Fruit fly (Drosophila melanogaster) whole organism, embryonic: ENCODE measurements around the gene how.

ENCODE experiments used
- CG10209 ChIP-seq: fragments of 200-800 bp; sonication (Bioruptor generic); optimal IDR thresholded peaks from 3 replicates; lab custom pipeline; 2017; ENCODE audit warnings: missing biosample characterization, mild to moderate bottlenecking, missing genetic modification characterization, missing genetic modification reagents
- CG1024 ChIP-seq: fragments of 200-800 bp; sonication (Bioruptor generic); IDR thresholded peaks from 2 replicates; pipeline ENCODE4 v1.3.6; 2022; ENCODE audit warnings: missing biosample characterization, missing genetic modification characterization
- CG10267 ChIP-seq: fragments of 200-800 bp; sonication (Bioruptor generic); optimal IDR thresholded peaks from 2 replicates; lab custom pipeline; 2018; ENCODE audit warnings: missing biosample characterization, mild to moderate bottlenecking, missing genetic modification characterization, moderate library complexity
- CG10565 ChIP-seq: fragments of 200-800 bp; sonication (Bioruptor generic); optimal IDR thresholded peaks from 3 replicates; lab custom pipeline; 2016; ENCODE audit warnings: missing biosample characterization, mild to moderate bottlenecking, missing genetic modification characterization
- CG11398 ChIP-seq: fragments of 200-800 bp; sonication (Bioruptor generic); optimal IDR thresholded peaks from 2 replicates; lab custom pipeline; 2016; ENCODE audit warnings: missing biosample characterization, missing genetic modification characterization
- CG11560 ChIP-seq: fragments of 200-800 bp; sonication (Bioruptor generic); IDR thresholded peaks from 3 replicates; pipeline ENCODE4 v1.3.6; 2022; ENCODE audit warnings: missing biosample characterization, missing genetic modification characterization
- CG11695 ChIP-seq: fragments of 200-800 bp; sonication (Bioruptor generic); IDR thresholded peaks from 3 replicates; pipeline ENCODE4 v1.3.6; 2022; ENCODE audit warnings: missing biosample characterization, missing genetic modification characterization
- CG12219 ChIP-seq: fragments of 200-800 bp; sonication (Bioruptor generic); optimal IDR thresholded peaks from 3 replicates; lab custom pipeline; 2018; ENCODE audit warnings: missing biosample characterization, mild to moderate bottlenecking, missing genetic modification characterization
- CG12942 ChIP-seq: fragments of 200-800 bp; sonication (Bioruptor generic); optimal IDR thresholded peaks from 3 replicates; lab custom pipeline; 2016; ENCODE audit warnings: missing biosample characterization, missing genetic modification characterization
- CG13624 ChIP-seq: fragments of 200-800 bp; sonication (Bioruptor generic); optimal IDR thresholded peaks from 2 replicates; lab custom pipeline; 2016; ENCODE audit warnings: missing biosample characterization, missing genetic modification characterization
- CG14710 ChIP-seq: fragments of 200-800 bp; sonication (Bioruptor generic); optimal IDR thresholded peaks from 3 replicates; lab custom pipeline; 2019; ENCODE audit warnings: missing biosample characterization, mild to moderate bottlenecking, missing genetic modification characterization, moderate library complexity
- CG14965 ChIP-seq: fragments of 200-800 bp; sonication (Bioruptor generic); optimal IDR thresholded peaks from 2 replicates; lab custom pipeline; 2016; ENCODE audit warnings: missing biosample characterization, missing genetic modification characterization, borderline replicate concordance
- CG16813 ChIP-seq: fragments of 200-800 bp; sonication (Bioruptor generic); IDR thresholded peaks from 3 replicates; pipeline ENCODE4 v1.3.6; 2022; ENCODE audit warnings: missing biosample characterization, missing genetic modification characterization; ENCODE audit not compliant: partially characterized antibody
- CG17359 ChIP-seq: fragments of 200-800 bp; sonication (Bioruptor generic); optimal IDR thresholded peaks from 3 replicates; lab custom pipeline; 2018; ENCODE audit warnings: missing biosample characterization, mild to moderate bottlenecking, missing genetic modification characterization, moderate library complexity
- CG6175 ChIP-seq: fragments of 200-800 bp; sonication (Bioruptor generic); IDR thresholded peaks from 3 replicates; pipeline ENCODE4 v1.3.6; 2022; ENCODE audit warnings: missing biosample characterization, missing genetic modification characterization
- CG9727 ChIP-seq: fragments of 200-800 bp; sonication (Bioruptor generic); optimal IDR thresholded peaks from 3 replicates; lab custom pipeline; 2017; ENCODE audit warnings: missing biosample characterization, mild to moderate bottlenecking, missing genetic modification characterization
- Dp ChIP-seq: fragments of 200-800 bp; sonication (Bioruptor generic); optimal IDR thresholded peaks from 2 replicates; lab custom pipeline; 2018; ENCODE audit warnings: missing biosample characterization, mild to moderate bottlenecking, missing genetic modification characterization, moderate library complexity
- Eip74EF ChIP-seq, 2 experiments: fragments of 200-800 bp in 1 of 2; fragments of >200 bp in 1 of 2; sonication (Bioruptor generic) in 1 of 2; optimal IDR thresholded peaks; 2 replicates each; lab custom pipeline; 2017 to 2019; ENCODE audit warnings: missing biosample characterization in 2 of 2, missing genetic modification characterization in 2 of 2, mild to moderate bottlenecking in 1 of 2, moderate library complexity in 1 of 2
- HLH4C ChIP-seq: fragments of 200-800 bp; sonication (Bioruptor generic); IDR thresholded peaks from 3 replicates; pipeline ENCODE4 v1.3.6; 2022; ENCODE audit warnings: missing biosample characterization, missing genetic modification characterization; ENCODE audit not compliant: partially characterized antibody
- Hand ChIP-seq: fragments of 200-800 bp; sonication (Bioruptor generic); optimal IDR thresholded peaks from 2 replicates; lab custom pipeline; 2017; ENCODE audit warnings: mild to moderate bottlenecking, missing biosample characterization, missing genetic modification reagents, missing genetic modification characterization
- Mad ChIP-seq: fragments of 200-800 bp; sonication (Bioruptor generic); optimal IDR thresholded peaks from 2 replicates; lab custom pipeline; 2016; ENCODE audit warnings: missing biosample characterization, missing genetic modification characterization
- Pdp1 ChIP-seq, 2 experiments: fragments of 200-800 bp; sonication (Bioruptor generic); optimal IDR thresholded peaks; 3 replicates each; lab custom pipeline; 2016; ENCODE audit warnings: missing biosample characterization in 2 of 2, missing genetic modification characterization in 2 of 2, mild to moderate bottlenecking in 1 of 2, moderate library complexity in 1 of 2
- Ptx1 ChIP-seq: fragments of 200-800 bp; sonication (Bioruptor generic); IDR thresholded peaks from 2 replicates; pipeline ENCODE4 v1.3.6; 2022; ENCODE audit warnings: missing biosample characterization, missing genetic modification characterization
- Usf ChIP-seq: fragments of 200-800 bp; sonication (Bioruptor generic); optimal IDR thresholded peaks from 2 replicates; lab custom pipeline; 2017; ENCODE audit warnings: missing genotype, missing biosample characterization, missing genetic modification characterization
- ab ChIP-seq: fragments of 200-800 bp; sonication (Bioruptor generic); optimal IDR thresholded peaks from 2 replicates; lab custom pipeline; 2016; ENCODE audit warnings: missing biosample characterization, missing genetic modification characterization
- amos ChIP-seq: fragments of 200-800 bp; sonication (Bioruptor generic); IDR thresholded peaks from 2 replicates; pipeline ENCODE4 v1.3.6; 2022; ENCODE audit warnings: missing biosample characterization, missing genetic modification characterization; ENCODE audit not compliant: partially characterized antibody
- az2 ChIP-seq: fragments of 200-800 bp; sonication (Bioruptor generic); optimal IDR thresholded peaks from 3 replicates; lab custom pipeline; 2016; ENCODE audit warnings: missing biosample characterization, missing genetic modification characterization
- bcd ChIP-seq: fragments of 200-800 bp; sonication (Bioruptor generic); optimal IDR thresholded peaks from 2 replicates; lab custom pipeline; 2017; ENCODE audit warnings: missing biosample characterization, mild to moderate bottlenecking, missing genetic modification characterization
- crol ChIP-seq: fragments of 200-800 bp; sonication (Bioruptor generic); IDR thresholded peaks from 2 replicates; pipeline ENCODE4 v1.3.6; 2022; ENCODE audit warnings: missing biosample characterization, missing genetic modification characterization
- ewg ChIP-seq: fragments of 200-800 bp; sonication (Bioruptor generic); optimal IDR thresholded peaks from 3 replicates; lab custom pipeline; 2017; ENCODE audit warnings: mild to moderate bottlenecking, missing biosample characterization, missing genetic modification reagents, missing genetic modification characterization
- gcm2 ChIP-seq: fragments of 200-800 bp; sonication (Bioruptor generic); optimal IDR thresholded peaks from 2 replicates; lab custom pipeline; 2016; ENCODE audit warnings: missing biosample characterization, missing genetic modification characterization
- her ChIP-seq: fragments of 200-800 bp; sonication (Bioruptor generic); optimal IDR thresholded peaks from 2 replicates; lab custom pipeline; 2016; ENCODE audit warnings: missing biosample characterization, missing genetic modification characterization
- inv ChIP-seq: fragments of 200-800 bp; sonication (Bioruptor generic); IDR thresholded peaks from 2 replicates; pipeline ENCODE4 v1.3.6; 2022; ENCODE audit warnings: missing biosample characterization, missing genetic modification characterization; ENCODE audit not compliant: partially characterized antibody
- kni ChIP-seq: fragments of 200-800 bp; sonication (Bioruptor generic); optimal IDR thresholded peaks from 3 replicates; lab custom pipeline; 2017; ENCODE audit warnings: mild to moderate bottlenecking, missing biosample characterization, missing genetic modification reagents, missing genetic modification characterization
- luna ChIP-seq: fragments of 200-800 bp; sonication (Bioruptor generic); optimal IDR thresholded peaks from 2 replicates; lab custom pipeline; 2016; ENCODE audit warnings: missing biosample characterization, missing genetic modification characterization
- nerfin-1 ChIP-seq: fragments of 200-800 bp; sonication (Bioruptor generic); optimal IDR thresholded peaks from 3 replicates; lab custom pipeline; 2019; ENCODE audit warnings: missing biosample characterization, mild to moderate bottlenecking, missing genetic modification characterization, moderate library complexity
- nmo ChIP-seq: fragments of 200-800 bp; sonication (Bioruptor generic); optimal IDR thresholded peaks from 2 replicates; lab custom pipeline; 2018; ENCODE audit warnings: missing biosample characterization, mild to moderate bottlenecking, missing genetic modification characterization, moderate library complexity
- pfk ChIP-seq: fragments of 200-800 bp; sonication (Bioruptor generic); optimal IDR thresholded peaks from 2 replicates; lab custom pipeline; 2018; ENCODE audit warnings: missing biosample characterization, mild to moderate bottlenecking, missing genetic modification characterization, moderate library complexity
- rib ChIP-seq: fragments of 200-800 bp; sonication (Bioruptor generic); IDR thresholded peaks from 2 replicates; pipeline ENCODE4 v1.3.6; 2022; ENCODE audit warnings: missing biosample characterization, missing genetic modification characterization
- row ChIP-seq: fragments of 200-800 bp; sonication (Bioruptor generic); IDR thresholded peaks from 3 replicates; pipeline ENCODE4 v1.3.6; 2022; ENCODE audit warnings: missing biosample characterization, missing genetic modification characterization
- salm ChIP-seq: fragments of 200-800 bp; sonication (Bioruptor generic); optimal IDR thresholded peaks from 2 replicates; lab custom pipeline; 2018; ENCODE audit warnings: missing biosample characterization, mild to moderate bottlenecking, missing genetic modification characterization
- sima ChIP-seq: fragments of 200-800 bp; sonication (Bioruptor generic); optimal IDR thresholded peaks from 2 replicates; lab custom pipeline; 2016; ENCODE audit warnings: missing biosample characterization, missing genetic modification characterization
- slou ChIP-seq: fragments of 200-800 bp; sonication (Bioruptor generic); optimal IDR thresholded peaks from 3 replicates; lab custom pipeline; 2016; ENCODE audit warnings: missing biosample characterization, missing genetic modification characterization
- slp2 ChIP-seq: fragments of 200-800 bp; sonication (Bioruptor generic); optimal IDR thresholded peaks from 2 replicates; lab custom pipeline; 2016; ENCODE audit warnings: missing biosample characterization, missing genetic modification characterization
- sna ChIP-seq: fragments of 200-800 bp; sonication (Bioruptor generic); IDR thresholded peaks from 2 replicates; pipeline ENCODE4 v1.3.6; 2022; ENCODE audit warnings: missing biosample characterization, missing genetic modification characterization; ENCODE audit not compliant: partially characterized antibody
- tgo ChIP-seq: fragments of 200-800 bp; sonication (Bioruptor generic); IDR thresholded peaks from 3 replicates; pipeline ENCODE4 v1.3.6; 2022; ENCODE audit warnings: missing biosample characterization, missing genetic modification characterization
- vnd ChIP-seq: fragments of 200-800 bp; sonication (Bioruptor generic); IDR thresholded peaks from 3 replicates; pipeline ENCODE4 v1.3.6; 2022; ENCODE audit warnings: missing biosample characterization, missing genetic modification characterization; ENCODE audit not compliant: partially characterized antibody
- yki ChIP-seq: fragments of >200 bp; optimal IDR thresholded peaks from 3 replicates; lab custom pipeline; 2018
- zen2 ChIP-seq: fragments of 200-800 bp; sonication (Bioruptor generic); IDR thresholded peaks from 3 replicates; pipeline ENCODE4 v1.3.6; 2022; ENCODE audit warnings: missing biosample characterization, missing genetic modification characterization; ENCODE audit not compliant: partially characterized antibody

how gene

DNA sequence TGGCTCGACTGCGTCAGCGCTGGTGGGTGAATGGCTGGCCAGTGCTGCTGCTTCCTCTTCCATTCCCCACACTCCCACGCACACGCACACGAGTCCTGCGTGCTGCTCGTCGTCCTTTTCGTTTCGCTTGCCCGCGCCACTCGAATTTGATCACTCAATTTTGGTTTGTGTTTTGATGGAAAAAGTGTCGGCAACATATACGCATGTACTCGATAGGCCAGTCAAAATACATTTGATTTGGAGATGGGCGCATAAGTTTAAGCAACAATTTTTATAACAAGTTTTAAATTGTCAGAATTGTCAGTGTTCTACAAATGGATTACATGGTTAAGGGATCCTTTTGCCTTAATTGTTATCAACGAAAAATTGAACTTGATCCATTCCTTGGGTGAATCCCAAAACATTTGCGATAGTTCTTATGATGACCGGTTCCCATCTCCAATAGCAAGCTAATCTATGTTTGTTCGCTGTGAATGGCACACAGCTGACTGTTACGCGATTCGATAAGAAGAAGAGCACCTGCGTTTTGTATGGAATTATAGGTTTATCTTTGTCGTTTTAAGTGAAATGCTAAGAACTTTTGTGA is 18.9 kb upstream of the how start, which contains the start of the genes Mitofilin and mRpL35 (continued):
- peak; percentile 62 to 98 for TF ChIP-seq Pdp1 (GFP tag; optimal IDR thresholded peaks at IDR 0.05; lab: Kevin White, UChicago)
- no peak for TF ChIP-seq crol (GFP tag; lab: Robert Waterston, UW)
- TF ChIP-seq ab = no peak
- TF ChIP-seq CG14710 (tag; lab: Kevin White, UChicago) = peak; percentile 64
- peak; percentile 34 for TF ChIP-seq az2 (GFP tag; lab: Kevin White, UChicago)
- no peak for TF ChIP-seq Hand
- TF ChIP-seq gcm2 (GFP tag; lab: Kevin White, UChicago) = no peak
- TF ChIP-seq CG6175 (GFP tag; lab: Robert Waterston, UW) = no peak
- TF ChIP-seq nmo (GFP tag; lab: Kevin White, UChicago) = peak; percentile 58
- TF ChIP-seq ewg (GFP tag; lab: Kevin White, UChicago) = peak; percentile 80
- TF ChIP-seq Mad (GFP tag; lab: Kevin White, UChicago) = no peak
- TF ChIP-seq CG12942 = peak; percentile 4
- TF ChIP-seq Usf (GFP tag; lab: Kevin White, UChicago) = no peak
- no peak for TF ChIP-seq pfk (GFP tag; lab: Kevin White, UChicago)
- TF ChIP-seq CG12219 (GFP tag; lab: Kevin White, UChicago) = no peak
- TF ChIP-seq CG14965 = no peak
- TF ChIP-seq amos (GFP tag; lab: Robert Waterston, UW) = peak; percentile 66
- TF ChIP-seq Eip74EF (GFP tag; optimal IDR thresholded peaks at IDR 0.05; lab: Kevin White, UChicago) = no peak
- TF ChIP-seq row (GFP tag; lab: Robert Waterston, UW) = peak; percentile 83
- no peak for TF ChIP-seq tgo (GFP tag; lab: Robert Waterston, UW)
- TF ChIP-seq Ptx1 (GFP tag; lab: Robert Waterston, UW) = 0 out of 2 replicates have a peak, but pooled peaks have one; percentile 36
- no peak for TF ChIP-seq CG17359 (tag; lab: Kevin White, UChicago)
- no peak for TF ChIP-seq CG10209 (GFP tag; lab: Kevin White, UChicago)
- TF ChIP-seq CG9727 (GFP tag; lab: Kevin White, UChicago) = peak; percentile 37
- TF ChIP-seq CG16813 (GFP tag; lab: Robert Waterston, UW) = peak; percentile 78
- no peak for TF ChIP-seq Dp (GFP tag; lab: Kevin White, UChicago)
- peak; percentile 36 for TF ChIP-seq CG10267
- peak; percentile 63 for TF ChIP-seq vnd (GFP tag; lab: Robert Waterston, UW)
- peak; percentile 21 for TF ChIP-seq slou (GFP tag; lab: Kevin White, UChicago)
- no peak for TF ChIP-seq salm (tag; lab: Kevin White, UChicago)
- TF ChIP-seq kni (GFP tag; lab: Kevin White, UChicago) = peak; percentile 2
- TF ChIP-seq bcd (GFP tag; lab: Kevin White, UChicago) = peak; percentile 69
- TF ChIP-seq inv (GFP tag; lab: Robert Waterston, UW) = peak; percentile 46
- TF ChIP-seq CG10565 (GFP tag; lab: Kevin White, UChicago) = no peak
- TF ChIP-seq CG11560 (tag; lab: Robert Waterston, UW) = no peak
- peak; percentile 54 for TF ChIP-seq sna
- TF ChIP-seq luna (GFP tag; lab: Kevin White, UChicago) = peak; percentile 56
- TF ChIP-seq sima (GFP tag; lab: Kevin White, UChicago) = no peak
- peak; percentile 33 for TF ChIP-seq slp2
- no peak for TF ChIP-seq her
- TF ChIP-seq HLH4C = peak; percentile 33; the same call in 1 of the 3 replicates
- no peak for TF ChIP-seq CG1024 (GFP tag; lab: Robert Waterston, UW)
- no peak for TF ChIP-seq CG11398 (GFP tag; lab: Kevin White, UChicago)
- TF ChIP-seq nerfin-1 (tag; lab: Kevin White, UChicago) = no peak
- TF ChIP-seq yki (lab: Kevin White, UChicago) = peak; percentile 84
- no peak for TF ChIP-seq CG11695
- no peak for TF ChIP-seq rib (GFP tag; lab: Robert Waterston, UW)
- peak; percentile 36 for TF ChIP-seq CG13624
- TF ChIP-seq zen2 (GFP tag; lab: Robert Waterston, UW) = peak; percentile 44; the same call in 1 of the 3 replicates
